Fruit fly (Drosophila melanogaster) whole organism, embryonic: ENCODE measurements around the gene CG13924.
A peak's percentile ranks its signal among the peaks of the same experiment; 100 is the strongest.

Source experiments
- BtbVII ChIP-seq: fragments of 200-800 bp; sonication (Bioruptor generic); optimal IDR thresholded peaks from 3 replicates; lab custom pipeline; 2017; ENCODE audit warnings: missing biosample characterization, mild to moderate bottlenecking, missing genetic modification characterization
- CG10321 ChIP-seq: fragments of 200-800 bp; sonication (Bioruptor generic); IDR thresholded peaks from 2 replicates; pipeline ENCODE4 v1.3.6; 2022; ENCODE audit warnings: missing biosample characterization, missing genetic modification characterization
- CG11085 ChIP-seq: fragments of 200-800 bp; sonication (Bioruptor generic); IDR thresholded peaks from 2 replicates; pipeline ENCODE4 v1.3.6; 2022; ENCODE audit warnings: missing biosample characterization, missing genetic modification characterization
- CG11504 ChIP-seq: fragments of 200-800 bp; sonication (Bioruptor generic); optimal IDR thresholded peaks from 3 replicates; lab custom pipeline; 2019; ENCODE audit warnings: missing biosample characterization, mild to moderate bottlenecking, missing genetic modification characterization, moderate library complexity
- CG11723 ChIP-seq: fragments of 200-800 bp; sonication (Bioruptor generic); optimal IDR thresholded peaks from 2 replicates; lab custom pipeline; 2017; ENCODE audit warnings: missing biosample characterization, mild to moderate bottlenecking, missing genetic modification characterization
- CG12769 ChIP-seq: fragments of 200-800 bp; sonication (Bioruptor generic); optimal IDR thresholded peaks from 2 replicates; lab custom pipeline; 2019; ENCODE audit warnings: missing biosample characterization, mild to moderate bottlenecking, missing genetic modification characterization, moderate library complexity
- CG14710 ChIP-seq: fragments of 200-800 bp; sonication (Bioruptor generic); optimal IDR thresholded peaks from 3 replicates; lab custom pipeline; 2019; ENCODE audit warnings: missing biosample characterization, mild to moderate bottlenecking, missing genetic modification characterization, moderate library complexity
- CG14860 ChIP-seq: fragments of 200-800 bp; sonication (Bioruptor generic); IDR thresholded peaks from 3 replicates; pipeline ENCODE4 v1.3.6; 2022; ENCODE audit warnings: missing biosample characterization, missing genetic modification characterization; ENCODE audit not compliant: partially characterized antibody
- CG15514 ChIP-seq: fragments of 200-800 bp; sonication (Bioruptor generic); optimal IDR thresholded peaks from 3 replicates; lab custom pipeline; 2017; ENCODE audit warnings: missing biosample characterization, missing genetic modification characterization, mild to moderate bottlenecking, moderate library complexity, missing genetic modification reagents
- CG17829 ChIP-seq: fragments of 200-800 bp; optimal IDR thresholded peaks from 2 replicates; lab custom pipeline; 2019; ENCODE audit warnings: missing biosample characterization, mild to moderate bottlenecking, missing genetic modification characterization, moderate library complexity
- CG18011 ChIP-seq: fragments of 200-800 bp; sonication (Bioruptor generic); optimal IDR thresholded peaks from 2 replicates; lab custom pipeline; 2017; ENCODE audit warnings: missing biosample characterization, missing genetic modification characterization, mild to moderate bottlenecking, moderate library complexity, missing genotype
- CG31224 ChIP-seq: fragments of 200-800 bp; sonication (Bioruptor generic); IDR thresholded peaks from 2 replicates; pipeline ENCODE4 v1.3.6; 2022; ENCODE audit warnings: missing biosample characterization, missing genetic modification characterization
- CG6813 ChIP-seq: fragments of 200-800 bp; sonication (Bioruptor generic); optimal IDR thresholded peaks from 2 replicates; lab custom pipeline; 2017; ENCODE audit warnings: missing biosample characterization, missing genetic modification characterization, mild to moderate bottlenecking, moderate library complexity, missing genetic modification reagents
- CG7271 ChIP-seq: fragments of 200-800 bp; sonication (Bioruptor generic); optimal IDR thresholded peaks from 2 replicates; lab custom pipeline; 2018; ENCODE audit warnings: missing biosample characterization, mild to moderate bottlenecking, missing genetic modification characterization, moderate library complexity
- CG7745 ChIP-seq: fragments of 200-800 bp; sonication (Bioruptor generic); optimal IDR thresholded peaks from 2 replicates; lab custom pipeline; 2018; ENCODE audit warnings: missing biosample characterization, mild to moderate bottlenecking, missing genetic modification characterization, moderate library complexity
- CG8359 ChIP-seq: fragments of 200-800 bp; sonication (Bioruptor generic); optimal IDR thresholded peaks from 2 replicates; lab custom pipeline; 2017; ENCODE audit warnings: missing biosample characterization, mild to moderate bottlenecking, missing genetic modification characterization, borderline replicate concordance
- CG9876 ChIP-seq: fragments of 200-800 bp; sonication (Bioruptor generic); optimal IDR thresholded peaks from 2 replicates; lab custom pipeline; 2016; ENCODE audit warnings: missing biosample characterization, missing genetic modification characterization
- Dll ChIP-seq: fragments of 200-800 bp; sonication (Bioruptor generic); IDR thresholded peaks from 4 replicates; pipeline ENCODE4 v1.3.6; 2022; ENCODE audit warnings: missing biosample characterization, missing genetic modification characterization; ENCODE audit not compliant: partially characterized antibody
- GATAe ChIP-seq: fragments of 200-800 bp; sonication (Bioruptor generic); conservative IDR thresholded peaks from 2 replicates; pipeline ENCODE4 v1.3.6; 2022; ENCODE audit warnings: missing biosample characterization, missing genetic modification characterization
- HLH3B ChIP-seq: fragments of 200-800 bp; sonication (Bioruptor generic); IDR thresholded peaks from 2 replicates; pipeline ENCODE4 v1.3.6; 2022; ENCODE audit warnings: missing biosample characterization, missing genetic modification characterization
- Hey ChIP-seq: fragments of 200-800 bp; sonication (Bioruptor generic); optimal IDR thresholded peaks from 3 replicates; lab custom pipeline; 2018; ENCODE audit warnings: missing biosample characterization, mild to moderate bottlenecking, missing genetic modification characterization
- Pdp1 ChIP-seq, 2 experiments: fragments of 200-800 bp; sonication (Bioruptor generic); optimal IDR thresholded peaks; 3 replicates each; lab custom pipeline; 2016; ENCODE audit warnings: missing biosample characterization in 2 of 2, missing genetic modification characterization in 2 of 2, mild to moderate bottlenecking in 1 of 2, moderate library complexity in 1 of 2
- Poxn ChIP-seq: fragments of 200-800 bp; sonication (Bioruptor generic); IDR thresholded peaks from 2 replicates; pipeline ENCODE4 v1.3.6; 2022; ENCODE audit warnings: missing biosample characterization, missing genetic modification characterization
- Sry-β ChIP-seq: fragments of 200-800 bp; sonication (Bioruptor generic); optimal IDR thresholded peaks from 2 replicates; lab custom pipeline; 2018; ENCODE audit warnings: missing biosample characterization, mild to moderate bottlenecking, missing genetic modification characterization, moderate library complexity
- Ssrp ChIP-seq: fragments of 200-800 bp; sonication (Bioruptor generic); optimal IDR thresholded peaks from 2 replicates; lab custom pipeline; 2018; ENCODE audit warnings: missing biosample characterization, mild to moderate bottlenecking, missing genetic modification characterization, moderate library complexity
- ara ChIP-seq: fragments of 200-800 bp; sonication (Bioruptor generic); IDR thresholded peaks from 2 replicates; pipeline ENCODE4 v1.3.6; 2022; ENCODE audit warnings: missing biosample characterization, missing genetic modification characterization
- bab2 ChIP-seq: fragments of 200-800 bp; sonication (Bioruptor generic); optimal IDR thresholded peaks from 2 replicates; lab custom pipeline; 2016; ENCODE audit warnings: missing biosample characterization, missing genetic modification characterization
- bbx ChIP-seq: fragments of 200-800 bp; sonication (Bioruptor generic); IDR thresholded peaks from 2 replicates; pipeline ENCODE4 v1.3.6; 2022; ENCODE audit warnings: missing biosample characterization, missing genetic modification characterization; ENCODE audit not compliant: partially characterized antibody
- br ChIP-seq: fragments of >200 bp; optimal IDR thresholded peaks from 2 replicates; lab custom pipeline; 2017
- cad ChIP-seq: fragments of >200 bp; optimal IDR thresholded peaks from 2 replicates; lab custom pipeline; 2017; ENCODE audit warnings: missing biosample characterization, missing genetic modification characterization
- da ChIP-seq: fragments of 200-800 bp; sonication (Bioruptor generic); optimal IDR thresholded peaks from 2 replicates; lab custom pipeline; 2016; ENCODE audit warnings: missing biosample characterization, missing genetic modification characterization
- dati ChIP-seq: fragments of 200-800 bp; sonication (Bioruptor generic); IDR thresholded peaks from 2 replicates; pipeline ENCODE4 v1.3.6; 2022; ENCODE audit warnings: missing biosample characterization, missing genetic modification characterization
- fd96Cb ChIP-seq: fragments of 200-800 bp; sonication (Bioruptor generic); optimal IDR thresholded peaks from 2 replicates; lab custom pipeline; 2018; ENCODE audit warnings: missing biosample characterization, mild to moderate bottlenecking, missing genetic modification characterization, moderate library complexity
- gfzf ChIP-seq: fragments of 200-800 bp; sonication (Bioruptor generic); optimal IDR thresholded peaks from 2 replicates; lab custom pipeline; 2016; ENCODE audit warnings: missing biosample characterization, mild to moderate bottlenecking, missing genetic modification characterization, moderate library complexity
- gro ChIP-seq: fragments of 200-800 bp; sonication (Bioruptor generic); optimal IDR thresholded peaks from 2 replicates; lab custom pipeline; 2016; ENCODE audit warnings: missing biosample characterization, missing genetic modification characterization
- ind ChIP-seq: fragments of 200-800 bp; sonication (Bioruptor generic); optimal IDR thresholded peaks from 3 replicates; lab custom pipeline; 2016; ENCODE audit warnings: missing biosample characterization, missing genetic modification characterization
- jing ChIP-seq: fragments of 200-800 bp; sonication (Bioruptor generic); optimal IDR thresholded peaks from 2 replicates; lab custom pipeline; 2018; ENCODE audit warnings: missing biosample characterization, mild to moderate bottlenecking, missing genetic modification characterization
- kni ChIP-seq: fragments of 200-800 bp; sonication (Bioruptor generic); optimal IDR thresholded peaks from 3 replicates; lab custom pipeline; 2017; ENCODE audit warnings: mild to moderate bottlenecking, missing biosample characterization, missing genetic modification reagents, missing genetic modification characterization
- pita ChIP-seq: fragments of 200-800 bp; sonication (Bioruptor generic); optimal IDR thresholded peaks from 2 replicates; lab custom pipeline; 2017; ENCODE audit warnings: missing biosample characterization, mild to moderate bottlenecking, missing genetic modification characterization
- schlank ChIP-seq: fragments of 200-800 bp; sonication (Bioruptor generic); optimal IDR thresholded peaks from 2 replicates; lab custom pipeline; 2018; ENCODE audit warnings: missing biosample characterization, mild to moderate bottlenecking, missing genetic modification characterization
- scrt ChIP-seq: fragments of 200-800 bp; sonication (Bioruptor generic); optimal IDR thresholded peaks from 2 replicates; lab custom pipeline; 2018; ENCODE audit warnings: missing biosample characterization, mild to moderate bottlenecking, missing genetic modification characterization, moderate library complexity
- sens-2 ChIP-seq: fragments of 200-800 bp; sonication (Bioruptor generic); IDR thresholded peaks from 2 replicates; pipeline ENCODE4 v1.3.6; 2022; ENCODE audit warnings: missing biosample characterization, missing genetic modification characterization
- sqz ChIP-seq: fragments of 200-800 bp; sonication (Bioruptor generic); optimal IDR thresholded peaks from 3 replicates; lab custom pipeline; 2018; ENCODE audit warnings: missing biosample characterization, mild to moderate bottlenecking, missing genetic modification characterization
- tap ChIP-seq: fragments of 200-800 bp; optimal IDR thresholded peaks from 3 replicates; lab custom pipeline; 2019; ENCODE audit warnings: missing biosample characterization, mild to moderate bottlenecking, missing genetic modification characterization, moderate library complexity
- tna ChIP-seq: fragments of 200-800 bp; sonication (Bioruptor generic); IDR thresholded peaks from 2 replicates; pipeline ENCODE4 v1.3.6; 2022; ENCODE audit warnings: missing biosample characterization, missing genetic modification characterization; ENCODE audit not compliant: partially characterized antibody
- toy ChIP-seq: fragments of 200-800 bp; sonication (Bioruptor generic); IDR thresholded peaks from 2 replicates; pipeline ENCODE4 v1.3.6; 2022; ENCODE audit warnings: missing biosample characterization, missing genetic modification characterization
- wor ChIP-seq: fragments of 200-800 bp; sonication (Bioruptor generic); IDR thresholded peaks from 2 replicates; pipeline ENCODE4 v1.3.6; 2022; ENCODE audit warnings: missing biosample characterization, missing genetic modification characterization
- zen ChIP-seq: fragments of 200-800 bp; sonication (Bioruptor generic); optimal IDR thresholded peaks from 3 replicates; lab custom pipeline; 2018; ENCODE audit warnings: missing biosample characterization, mild to moderate bottlenecking, missing genetic modification characterization, moderate library complexity
- zen2 ChIP-seq: fragments of 200-800 bp; sonication (Bioruptor generic); IDR thresholded peaks from 3 replicates; pipeline ENCODE4 v1.3.6; 2022; ENCODE audit warnings: missing biosample characterization, missing genetic modification characterization; ENCODE audit not compliant: partially characterized antibody
- zf30C ChIP-seq: fragments of 200-800 bp; sonication (Bioruptor generic); optimal IDR thresholded peaks from 3 replicates; lab custom pipeline; 2018; ENCODE audit warnings: missing biosample characterization, mild to moderate bottlenecking, missing genetic modification characterization

CG13924 gene

DNA sequence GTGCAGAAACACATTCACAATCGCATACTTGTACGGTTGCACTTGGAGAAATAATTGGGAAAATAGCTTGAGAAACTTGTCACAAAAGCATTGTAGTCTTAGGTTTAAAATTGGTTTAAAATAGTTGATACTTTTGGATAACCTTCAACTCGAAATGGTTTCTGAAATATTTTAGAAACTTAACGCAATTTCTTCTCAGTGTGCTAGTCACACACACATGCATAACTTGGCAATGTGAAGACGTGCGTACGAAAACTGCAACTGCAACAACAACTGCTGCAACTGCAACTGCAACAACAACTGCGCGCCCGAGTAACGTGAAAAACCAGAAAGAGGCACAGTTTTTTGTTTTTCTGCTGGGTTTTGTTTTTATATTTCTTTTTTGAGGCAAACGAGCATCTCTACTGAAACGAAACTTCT is 16.3 kb downstream of the CG13924 start (continued):
- TF ChIP-seq GATAe (GFP tag; lab: Robert Waterston, UW) (no peak), CG11504 (tag; lab: Kevin White, UChicago) (peak; percentile 91), CG15514 (no peak), CG11085 (no peak; the same call in 1 of the 2 replicates), Dll (GFP tag; lab: Robert Waterston, UW) (no peak), CG11723 (GFP tag; lab: Kevin White, UChicago) (peak; percentile 54), ara (GFP tag; lab: Robert Waterston, UW) (peak; percentile 91), fd96Cb (tag; lab: Kevin White, UChicago) (peak; percentile 90), ind (GFP tag; lab: Kevin White, UChicago) (peak; percentile 85), zf30C (GFP tag; lab: Kevin White, UChicago) (peak; percentile 89), CG7745 (no peak), Ssrp (tag; lab: Kevin White, UChicago) (peak; percentile 88), CG31224 (GFP tag; lab: Robert Waterston, UW) (peak; percentile 59), CG17829 (peak; percentile 85), CG6813 (GFP tag; lab: Kevin White, UChicago) (peak; percentile 77), schlank (no peak), tap (peak; percentile 90), dati (GFP tag; lab: Robert Waterston, UW) (0 out of 2 replicates have a peak, but pooled peaks have one; percentile 40), jing (GFP tag; lab: Kevin White, UChicago) (peak; percentile 88), HLH3B (GFP tag; lab: Robert Waterston, UW) (peak; percentile 89), sens-2 (GFP tag; lab: Robert Waterston, UW) (peak; percentile 95), scrt (GFP tag; lab: Kevin White, UChicago) (peak; percentile 48), sqz (GFP tag; lab: Kevin White, UChicago) (peak; percentile 69), pita (no peak), Poxn (GFP tag; lab: Robert Waterston, UW) (no peak), CG18011 (GFP tag; lab: Kevin White, UChicago) (peak; percentile 26), gfzf (no peak), zen2 (GFP tag; lab: Robert Waterston, UW) (no peak), CG14860 (GFP tag; lab: Robert Waterston, UW) (no peak), da (peak; percentile 54), CG10321 (GFP tag; lab: Robert Waterston, UW) (peak; percentile 49; the same call in 1 of the 2 replicates), bab2 (GFP tag; lab: Kevin White, UChicago) (peak; percentile 76), gro (GFP tag; lab: Kevin White, UChicago) (no peak), Pdp1 (GFP tag; optimal IDR thresholded peaks at IDR 0.05; lab: Kevin White, UChicago) (peak; percentile 80 to 81), CG9876 (GFP tag; lab: Kevin White, UChicago) (peak; percentile 52), zen (tag; lab: Kevin White, UChicago) (peak; percentile 97), CG12769 (tag; lab: Kevin White, UChicago) (peak; percentile 77), wor (GFP tag; lab: Robert Waterston, UW) (peak; percentile 80), br (lab: Kevin White, UChicago) (no peak), Sry-β (GFP tag; lab: Kevin White, UChicago) (peak; percentile 1), cad (no peak), tna (no peak), bbx (no peak), toy (no peak), CG7271 (tag; lab: Kevin White, UChicago) (peak; percentile 85), BtbVII (GFP tag; lab: Kevin White, UChicago) (peak; percentile 29), CG14710 (tag; lab: Kevin White, UChicago) (peak; percentile 87), CG8359 (peak; percentile 78), kni (GFP tag; lab: Kevin White, UChicago) (no peak), Hey (tag; lab: Kevin White, UChicago) (no peak)
